Worm (Caenorhabditis elegans): ENCODE results near the gene F54D12.8.
A peak's percentile ranks its signal among the peaks of the same experiment; 100 is the strongest.

ce11 chrII:1368756-1369155 lies 29.1 kb downstream of the F54D12.8 start:
- TF ChIP-seq ceh-28 (tag; optimal IDR thresholded peaks at IDR 0.05) = peak; percentile 54
- no peak for TF ChIP-seq aly-2 (tag; optimal IDR thresholded peaks at IDR 0.05)
- no peak for TF ChIP-seq nhr-237 (tag; optimal IDR thresholded peaks at IDR 0.05)
- TF ChIP-seq cey-2 (tag; optimal IDR thresholded peaks at IDR 0.05; ENCODE audit: borderline replicate concordance, insufficient read depth) = no peak
- TF ChIP-seq pqm-1 (tag; optimal IDR thresholded peaks at IDR 0.05) = no peak
- TF ChIP-seq jun-1 (tag; optimal IDR thresholded peaks at IDR 0.05) = no peak
- TF ChIP-seq egl-27 (tag; optimal IDR thresholded peaks at IDR 0.05) = no peak
- TF ChIP-seq lin-15B (tag; optimal IDR thresholded peaks at IDR 0.05) = no peak
- TF ChIP-seq fos-1 (tag; optimal IDR thresholded peaks at IDR 0.05) = no peak

Data from whole organism, L4 larva.